Worm (Caenorhabditis elegans): ENCODE results near the gene rde-4.

rde-4 gene

ce11 chrIII:10202894-10203871, 15.3 kb downstream of the rde-4 start, which contains the start of gene chc-1 (continued):
- no peak for TF ChIP-seq ceh-9 (tag; optimal IDR thresholded peaks at IDR 0.05)
- no peak for TF ChIP-seq sea-2 (GFP tag; optimal IDR thresholded peaks at IDR 0.05)
- no peak for TF ChIP-seq ceh-28 (tag; optimal IDR thresholded peaks at IDR 0.05)
- no peak for TF ChIP-seq fos-1 (tag; optimal IDR thresholded peaks at IDR 0.05)
- TF ChIP-seq zag-1 (tag; optimal IDR thresholded peaks at IDR 0.05), result no peak
- no peak for TF ChIP-seq mdl-1 (tag; optimal IDR thresholded peaks at IDR 0.05)
- TF ChIP-seq unc-62 (GFP tag; optimal IDR thresholded peaks at IDR 0.05), result no peak
- TF ChIP-seq nhr-25 (tag; optimal IDR thresholded peaks at IDR 0.05), result peak; percentile 35
- no peak for TF ChIP-seq pqm-1 (tag; optimal IDR thresholded peaks at IDR 0.05)
- TF ChIP-seq nhr-12 (tag; optimal IDR thresholded peaks at IDR 0.05), result no peak
- TF ChIP-seq ZK546.5 (tag; optimal IDR thresholded peaks at IDR 0.05), result no peak
- no peak for TF ChIP-seq aly-2 (tag; optimal IDR thresholded peaks at IDR 0.05)
- TF ChIP-seq nhr-11 (tag; optimal IDR thresholded peaks at IDR 0.05), result no peak
- TF ChIP-seq nhr-76 (tag; optimal IDR thresholded peaks at IDR 0.05), result no peak
- no peak for TF ChIP-seq nhr-43 (tag; optimal IDR thresholded peaks at IDR 0.05; ENCODE audit: poor library complexity, severe bottlenecking)
- no peak for TF ChIP-seq egl-27 (tag; optimal IDR thresholded peaks at IDR 0.05)
- TF ChIP-seq unc-39 (tag; optimal IDR thresholded peaks at IDR 0.05), result no peak
- TF ChIP-seq nfya-1 (tag; optimal IDR thresholded peaks at IDR 0.05; ENCODE audit: insufficient read depth), result peak; percentile 72
- TF ChIP-seq hmg-11 (tag; optimal IDR thresholded peaks at IDR 0.05), result no peak

- no peak for TF ChIP-seq egl-27 (tag; optimal IDR thresholded peaks at IDR 0.05)
- peak; percentile 41 for TF ChIP-seq nhr-25 (tag; optimal IDR thresholded peaks at IDR 0.05)
Observed at ce11 chrIII:10202391-10202790, 16.1 kb downstream of the rde-4 start.

- no peak for TF ChIP-seq unc-62 (GFP tag; optimal IDR thresholded peaks at IDR 0.05)
- TF ChIP-seq skn-1 (tag; optimal IDR thresholded peaks at IDR 0.05), result no peak
- TF ChIP-seq mdl-1 (tag; optimal IDR thresholded peaks at IDR 0.05), result no peak
- TF ChIP-seq lin-15B (tag; optimal IDR thresholded peaks at IDR 0.05), result no peak
- no peak for TF ChIP-seq zag-1 (tag; optimal IDR thresholded peaks at IDR 0.05)
- no peak for TF ChIP-seq nhr-11 (tag; optimal IDR thresholded peaks at IDR 0.05)
Observed at ce11 chrIII:10201235-10201634, 17.2 kb downstream of the rde-4 start, which contains the start of the genes T20G5.13 and T20G5.12. TSS of gene T20G5.13 (minus strand) at chrIII:10201335. TSS of gene T20G5.12 (plus strand) at chrIII:10201604.

ce11 chrIII:10199052-10199451, 19.4 kb downstream of the rde-4 start, which contains the start of gene T20G5.8:
TSS of gene T20G5.8 (plus strand) at chrIII:10199352.
- no peak for TF ChIP-seq nhr-28 (tag; optimal IDR thresholded peaks at IDR 0.05)
- TF ChIP-seq skn-1 (tag; optimal IDR thresholded peaks at IDR 0.05), result no peak
- no peak for TF ChIP-seq ama-1 (optimal IDR thresholded peaks at IDR 0.05)
- TF ChIP-seq nhr-25 (tag; optimal IDR thresholded peaks at IDR 0.05), result no peak
- no peak for TF ChIP-seq ceh-82 (tag; optimal IDR thresholded peaks at IDR 0.05)
- no peak for TF ChIP-seq lin-15B (tag; optimal IDR thresholded peaks at IDR 0.05)
- no peak for TF ChIP-seq zag-1 (tag; optimal IDR thresholded peaks at IDR 0.05)
- TF ChIP-seq tbx-2 (tag; optimal IDR thresholded peaks at IDR 0.05), result no peak
- TF ChIP-seq elt-3 (tag; optimal IDR thresholded peaks at IDR 0.05), result no peak

ce11 chrIII:10197416-10197815, 21.0 kb downstream of the rde-4 start, which contains the start of gene dod-6:
TSS of gene dod-6 (plus strand) at chrIII:10197716.
- TF ChIP-seq unc-39 (tag; optimal IDR thresholded peaks at IDR 0.05) (no peak), mml-1 (tag; optimal IDR thresholded peaks at IDR 0.05) (no peak), ceh-16 (tag; optimal IDR thresholded peaks at IDR 0.05) (no peak)

ce11 chrIII:10196796-10197195, 21.6 kb downstream of the rde-4 start:
- TF ChIP-seq elt-2 (tag; optimal IDR thresholded peaks at IDR 0.05) (peak; percentile 56), pqm-1 (tag; optimal IDR thresholded peaks at IDR 0.05) (peak; percentile 71), lsy-12 (tag; optimal IDR thresholded peaks at IDR 0.05) (no peak), fkh-10 (GFP tag; optimal IDR thresholded peaks at IDR 0.05) (no peak), pha-4 (tag; optimal IDR thresholded peaks at IDR 0.05) (peak; percentile 76)

Data from whole organism, L3 larva.